Worm (Caenorhabditis elegans): Measurements from ENCODE around the gene F29F11.20.

F29F11.20 gene

ce11 chrV:10726691-10727090 lies 39.0 kb downstream of the F29F11.20 start (continued):
- TF ChIP-seq nhr-237 (tag; optimal IDR thresholded peaks at IDR 0.05) (no peak), unc-62 (GFP tag; optimal IDR thresholded peaks at IDR 0.05) (no peak), lin-13 (GFP tag; optimal IDR thresholded peaks at IDR 0.05) (no peak), lin-11 (tag; optimal IDR thresholded peaks at IDR 0.05) (no peak), sem-4 (tag; optimal IDR thresholded peaks at IDR 0.05) (no peak), ztf-1 (GFP tag; conservative IDR thresholded peaks at IDR 0.05) (no peak)

- TF ChIP-seq R02D3.7 (tag; optimal IDR thresholded peaks at IDR 0.05) (no peak), ama-1 (optimal IDR thresholded peaks at IDR 0.05) (no peak), F13H6.1 (tag; optimal IDR thresholded peaks at IDR 0.05) (peak; percentile 87), sma-3 (GFP tag; optimal IDR thresholded peaks at IDR 0.05) (no peak), ceh-82 (tag; optimal IDR thresholded peaks at IDR 0.05) (no peak), nhr-237 (tag; optimal IDR thresholded peaks at IDR 0.05) (no peak), gmeb-1 (tag; optimal IDR thresholded peaks at IDR 0.05) (no peak), ztf-4 (tag; optimal IDR thresholded peaks at IDR 0.05) (no peak), ZK546.5 (tag; optimal IDR thresholded peaks at IDR 0.05) (no peak), sma-9 (GFP tag; optimal IDR thresholded peaks at IDR 0.05) (peak; percentile 94), sma-9 (tag; optimal IDR thresholded peaks at IDR 0.05) (peak; percentile 65), unc-39 (tag; optimal IDR thresholded peaks at IDR 0.05) (no peak), peb-1 (tag; optimal IDR thresholded peaks at IDR 0.05) (no peak), alr-1 (tag; optimal IDR thresholded peaks at IDR 0.05) (no peak), unc-62 (GFP tag; optimal IDR thresholded peaks at IDR 0.05) (peak; percentile 70), lin-11 (tag; optimal IDR thresholded peaks at IDR 0.05) (no peak), nhr-21 (tag; optimal IDR thresholded peaks at IDR 0.05) (peak; percentile 44), unc-55 (GFP tag; optimal IDR thresholded peaks at IDR 0.05) (no peak), lsy-2 (tag; optimal IDR thresholded peaks at IDR 0.05) (peak in 1 of 2 experiments; percentile 66), sem-4 (tag; optimal IDR thresholded peaks at IDR 0.05) (peak; percentile 79), mdl-1 (tag; optimal IDR thresholded peaks at IDR 0.05) (no peak), nhr-23 (tag; optimal IDR thresholded peaks at IDR 0.05) (no peak), fos-1 (tag; optimal IDR thresholded peaks at IDR 0.05) (peak; percentile 1), skn-1 (tag; optimal IDR thresholded peaks at IDR 0.05) (no peak), blmp-1 (tag; optimal IDR thresholded peaks at IDR 0.05; ENCODE audit: insufficient read depth) (no peak), mab-5 (tag; optimal IDR thresholded peaks at IDR 0.05) (peak; percentile 83), nhr-12 (tag; optimal IDR thresholded peaks at IDR 0.05) (no peak), Y55F3AM.14 (GFP tag; optimal IDR thresholded peaks at IDR 0.05) (no peak), zag-1 (tag; optimal IDR thresholded peaks at IDR 0.05) (no peak), ceh-16 (tag; optimal IDR thresholded peaks at IDR 0.05) (no peak), ztf-11 (tag; optimal IDR thresholded peaks at IDR 0.05) (no peak), egl-27 (tag; optimal IDR thresholded peaks at IDR 0.05) (peak; percentile 73), crh-2 (tag; optimal IDR thresholded peaks at IDR 0.05) (no peak), ztf-1 (GFP tag; conservative IDR thresholded peaks at IDR 0.05) (no peak), lin-39 (tag; optimal IDR thresholded peaks at IDR 0.05) (no peak), lin-13 (GFP tag; optimal IDR thresholded peaks at IDR 0.05) (no peak), aly-2 (tag; optimal IDR thresholded peaks at IDR 0.05) (no peak), nhr-77 (tag; optimal IDR thresholded peaks at IDR 0.05) (no peak), snpc-4 (tag; optimal IDR thresholded peaks at IDR 0.05) (no peak), nhr-25 (tag; optimal IDR thresholded peaks at IDR 0.05) (no peak), elt-3 (tag; optimal IDR thresholded peaks at IDR 0.05) (no peak), nhr-11 (tag; optimal IDR thresholded peaks at IDR 0.05) (no peak), nhr-129 (tag; optimal IDR thresholded peaks at IDR 0.05) (peak; percentile 65), mbf-1 (tag; optimal IDR thresholded peaks at IDR 0.05) (no peak), nhr-6 (tag; optimal IDR thresholded peaks at IDR 0.05) (peak; percentile 15), C34F6.9 (tag; optimal IDR thresholded peaks at IDR 0.05) (peak; percentile 27), nhr-10 (tag; optimal IDR thresholded peaks at IDR 0.05) (no peak), dmd-4 (tag; optimal IDR thresholded peaks at IDR 0.05) (no peak), elt-1 (tag; optimal IDR thresholded peaks at IDR 0.05) (no peak)
Observed at ce11 chrV:10727651-10728050, 40.0 kb downstream of the F29F11.20 start.
